Fruit fly (Drosophila melanogaster): ENCODE measurements around the gene D2hgdh.

dm6 chrX:2162130-2162907, 21.0 kb downstream of the D2hgdh start, which contains the start of the genes Cyp4d1 and CG3630:
- no peak for TF ChIP-seq stc (GFP tag; IDR thresholded peaks at IDR 0.05)
- no peak for TF ChIP-seq ase (GFP tag; IDR thresholded peaks at IDR 0.05)
- TF ChIP-seq Oaz (GFP tag; IDR thresholded peaks at IDR 0.05) = no peak
